Fruit fly (Drosophila melanogaster) whole organism, embryonic: Measurements from ENCODE around the gene T48.

ENCODE experiments used
- Aef1 ChIP-seq: fragments of 200-800 bp; sonication (Bioruptor generic); IDR thresholded peaks from 3 replicates; pipeline ENCODE4 v1.3.6; 2022; ENCODE audit warnings: missing biosample characterization, missing genetic modification characterization
- Atf6 ChIP-seq: fragments of 200-800 bp; sonication (Bioruptor generic); IDR thresholded peaks from 2 replicates; pipeline ENCODE4 v1.3.6; 2022; ENCODE audit warnings: missing biosample characterization, missing genetic modification characterization
- B-H1 ChIP-seq: fragments of 200-800 bp; sonication (Bioruptor generic); IDR thresholded peaks from 3 replicates; pipeline ENCODE4 v1.3.6; 2022; ENCODE audit warnings: missing biosample characterization, missing genetic modification characterization
- Bdp1 ChIP-seq: fragments of 200-800 bp; sonication (Bioruptor generic); optimal IDR thresholded peaks from 3 replicates; lab custom pipeline; 2016; ENCODE audit warnings: missing biosample characterization, missing genetic modification characterization
- CG10147 ChIP-seq: fragments of 200-800 bp; sonication (Bioruptor generic); optimal IDR thresholded peaks from 2 replicates; lab custom pipeline; 2019; ENCODE audit warnings: missing biosample characterization, mild to moderate bottlenecking, missing genetic modification characterization, moderate library complexity
- CG10321 ChIP-seq: fragments of 200-800 bp; sonication (Bioruptor generic); IDR thresholded peaks from 2 replicates; pipeline ENCODE4 v1.3.6; 2022; ENCODE audit warnings: missing biosample characterization, missing genetic modification characterization
- CG10366 ChIP-seq: fragments of 200-800 bp; sonication (Bioruptor generic); IDR thresholded peaks from 2 replicates; pipeline ENCODE4 v1.3.6; 2022; ENCODE audit warnings: missing biosample characterization, missing genetic modification characterization
- CG11398 ChIP-seq: fragments of 200-800 bp; sonication (Bioruptor generic); optimal IDR thresholded peaks from 2 replicates; lab custom pipeline; 2016; ENCODE audit warnings: missing biosample characterization, missing genetic modification characterization
- CG11456 ChIP-seq: fragments of 200-800 bp; sonication (Bioruptor generic); IDR thresholded peaks from 3 replicates; pipeline ENCODE4 v1.3.6; 2022; ENCODE audit warnings: missing biosample characterization, missing genetic modification characterization
- CG11723 ChIP-seq: fragments of 200-800 bp; sonication (Bioruptor generic); optimal IDR thresholded peaks from 2 replicates; lab custom pipeline; 2017; ENCODE audit warnings: missing biosample characterization, mild to moderate bottlenecking, missing genetic modification characterization
- CG15269 ChIP-seq: fragments of 200-800 bp; sonication (Bioruptor generic); optimal IDR thresholded peaks from 2 replicates; lab custom pipeline; 2018; ENCODE audit warnings: missing biosample characterization, mild to moderate bottlenecking, missing genetic modification characterization, moderate library complexity
- CG15479 ChIP-seq: fragments of 200-800 bp; sonication (Bioruptor generic); optimal IDR thresholded peaks from 3 replicates; lab custom pipeline; 2019; ENCODE audit warnings: missing biosample characterization, mild to moderate bottlenecking, missing genetic modification characterization, moderate library complexity
- CG15514 ChIP-seq: fragments of 200-800 bp; sonication (Bioruptor generic); optimal IDR thresholded peaks from 3 replicates; lab custom pipeline; 2017; ENCODE audit warnings: missing biosample characterization, missing genetic modification characterization, mild to moderate bottlenecking, moderate library complexity, missing genetic modification reagents
- CG1792 ChIP-seq: fragments of 200-800 bp; sonication (Bioruptor generic); optimal IDR thresholded peaks from 2 replicates; lab custom pipeline; 2016; ENCODE audit warnings: missing biosample characterization, missing genetic modification characterization
- CG2889 ChIP-seq: fragments of 200-800 bp; sonication (Bioruptor generic); IDR thresholded peaks from 3 replicates; pipeline ENCODE4 v1.3.6; 2022; ENCODE audit warnings: missing biosample characterization, missing genetic modification characterization
- CG30020 ChIP-seq: fragments of 200-800 bp; optimal IDR thresholded peaks from 2 replicates; lab custom pipeline; 2019; ENCODE audit warnings: missing biosample characterization, mild to moderate bottlenecking, missing genetic modification characterization, moderate library complexity
- CG30403 ChIP-seq: fragments of 200-800 bp; sonication (Bioruptor generic); optimal IDR thresholded peaks from 3 replicates; lab custom pipeline; 2016; ENCODE audit warnings: missing biosample characterization, missing genetic modification characterization
- CG32532 ChIP-seq: fragments of 200-800 bp; sonication (Bioruptor generic); IDR thresholded peaks from 2 replicates; pipeline ENCODE4 v1.3.6; 2022; ENCODE audit warnings: missing biosample characterization, missing genetic modification characterization
- CG6689 ChIP-seq: fragments of 200-800 bp; sonication (Bioruptor generic); IDR thresholded peaks from 2 replicates; pipeline ENCODE4 v1.3.6; 2022; ENCODE audit warnings: missing biosample characterization, missing genetic modification characterization
- CG6791 ChIP-seq: fragments of 200-800 bp; sonication (Bioruptor generic); IDR thresholded peaks from 3 replicates; pipeline ENCODE4 v1.3.6; 2022; ENCODE audit warnings: missing biosample characterization, missing genetic modification characterization; ENCODE audit not compliant: partially characterized antibody
- CG8290 ChIP-seq, 3 experiments: fragments of 200-800 bp; sonication (Bioruptor generic); optimal IDR thresholded peaks; 2 replicates each; lab custom pipeline; 2016 to 2019; ENCODE audit warnings: missing biosample characterization in 3 of 3, missing genetic modification characterization in 3 of 3, mild to moderate bottlenecking in 2 of 3, moderate library complexity in 1 of 3
- CG9817 ChIP-seq: fragments of 200-800 bp; sonication (Bioruptor generic); optimal IDR thresholded peaks from 2 replicates; lab custom pipeline; 2018; ENCODE audit warnings: missing biosample characterization, mild to moderate bottlenecking, missing genetic modification characterization, moderate library complexity
- CHES-1-like ChIP-seq: fragments of 200-800 bp; sonication (Bioruptor generic); optimal IDR thresholded peaks from 2 replicates; lab custom pipeline; 2016; ENCODE audit warnings: missing biosample characterization, missing genetic modification characterization
- Drgx ChIP-seq: fragments of 200-800 bp; sonication (Bioruptor generic); IDR thresholded peaks from 2 replicates; pipeline ENCODE4 v1.3.6; 2022; ENCODE audit warnings: missing biosample characterization, missing genetic modification characterization
- Eip74EF ChIP-seq, 2 experiments: fragments of 200-800 bp in 1 of 2; fragments of >200 bp in 1 of 2; sonication (Bioruptor generic) in 1 of 2; optimal IDR thresholded peaks; 2 replicates each; lab custom pipeline; 2017 to 2019; ENCODE audit warnings: missing biosample characterization in 2 of 2, missing genetic modification characterization in 2 of 2, mild to moderate bottlenecking in 1 of 2, moderate library complexity in 1 of 2
- Gug ChIP-seq: fragments of 200-800 bp; sonication (Bioruptor generic); IDR thresholded peaks from 4 replicates; pipeline ENCODE4 v1.3.6; 2022; ENCODE audit warnings: missing biosample characterization, missing genetic modification characterization
- H2.0 ChIP-seq: fragments of 200-800 bp; sonication (Bioruptor generic); IDR thresholded peaks from 2 replicates; pipeline ENCODE4 v1.3.6; 2022; ENCODE audit warnings: missing biosample characterization, missing genetic modification characterization
- HLH54F ChIP-seq: fragments of 200-800 bp; sonication (Bioruptor generic); optimal IDR thresholded peaks from 3 replicates; lab custom pipeline; 2016; ENCODE audit warnings: missing biosample characterization, missing genetic modification characterization
- Hmr ChIP-seq: fragments of 200-800 bp; sonication (Bioruptor generic); optimal IDR thresholded peaks from 3 replicates; lab custom pipeline; 2017; ENCODE audit warnings: mild to moderate bottlenecking, missing biosample characterization, missing genetic modification reagents, missing genetic modification characterization
- Hr51 ChIP-seq, 2 experiments: fragments of 200-800 bp; sonication (Bioruptor generic); optimal IDR thresholded peaks; 2 replicates in 1 of 2; 3 replicates in 1 of 2; lab custom pipeline; 2016 to 2018; ENCODE audit warnings: missing biosample characterization in 2 of 2, missing genetic modification characterization in 2 of 2, mild to moderate bottlenecking in 1 of 2, moderate library complexity in 1 of 2
- Hr78 ChIP-seq, 2 experiments: fragments of 200-800 bp in 1 of 2; fragments of >200 bp in 1 of 2; sonication (Bioruptor generic) in 1 of 2; optimal IDR thresholded peaks; 2 replicates each; lab custom pipeline; 2017 to 2019; ENCODE audit warnings: missing biosample characterization in 2 of 2, missing genetic modification characterization in 2 of 2, mild to moderate bottlenecking in 1 of 2, moderate library complexity in 1 of 2
- Mes4 ChIP-seq: fragments of 200-800 bp; sonication (Bioruptor generic); optimal IDR thresholded peaks from 2 replicates; lab custom pipeline; 2016; ENCODE audit warnings: missing biosample characterization, missing genetic modification characterization
- Optix ChIP-seq: fragments of 200-800 bp; sonication (Bioruptor generic); IDR thresholded peaks from 3 replicates; pipeline ENCODE4 v1.3.6; 2022; ENCODE audit warnings: missing biosample characterization, missing genetic modification characterization
- Rfx ChIP-seq: fragments of 200-800 bp; sonication (Bioruptor generic); IDR thresholded peaks from 2 replicates; pipeline ENCODE4 v1.3.6; 2022; ENCODE audit warnings: missing biosample characterization, missing genetic modification characterization
- Rx ChIP-seq: fragments of 200-800 bp; sonication (Bioruptor generic); IDR thresholded peaks from 2 replicates; pipeline ENCODE4 v1.3.6; 2022; ENCODE audit warnings: missing biosample characterization, missing genetic modification characterization
- Sin3A ChIP-seq: fragments of >200 bp; optimal IDR thresholded peaks from 2 replicates; lab custom pipeline; 2018
- Taf1 ChIP-seq: fragments of 200-800 bp; sonication (Bioruptor generic); IDR thresholded peaks from 2 replicates; pipeline ENCODE4 v1.3.6; 2022; ENCODE audit warnings: missing biosample characterization, missing genetic modification characterization
- ap ChIP-seq: fragments of 200-800 bp; sonication (Bioruptor generic); IDR thresholded peaks from 2 replicates; pipeline ENCODE4 v1.3.6; 2022; ENCODE audit warnings: missing biosample characterization, missing genetic modification characterization
- cwo ChIP-seq: fragments of 200-800 bp; sonication (Bioruptor generic); optimal IDR thresholded peaks from 3 replicates; lab custom pipeline; 2017; ENCODE audit warnings: missing biosample characterization, missing genetic modification characterization, mild to moderate bottlenecking, moderate library complexity, missing genetic modification reagents
- dpn ChIP-seq, 2 experiments: fragments of 200-800 bp; sonication (Bioruptor generic); optimal IDR thresholded peaks; 3 replicates each; lab custom pipeline; 2016; ENCODE audit warnings: missing biosample characterization in 2 of 2, missing genetic modification characterization in 2 of 2
- dysf ChIP-seq: fragments of 200-800 bp; sonication (Bioruptor generic); IDR thresholded peaks from 3 replicates; pipeline ENCODE4 v1.3.6; 2022; ENCODE audit warnings: missing biosample characterization, missing genetic modification characterization
- esg ChIP-seq: fragments of 200-800 bp; sonication (Bioruptor generic); conservative IDR thresholded peaks from 2 replicates; pipeline ENCODE4 v1.3.6; 2022; ENCODE audit warnings: missing biosample characterization, missing genetic modification characterization
- gt ChIP-seq: fragments of 200-800 bp; sonication (Bioruptor generic); IDR thresholded peaks from 2 replicates; pipeline ENCODE4 v1.3.6; 2022; ENCODE audit warnings: missing biosample characterization, missing genetic modification characterization
- ind ChIP-seq: fragments of 200-800 bp; sonication (Bioruptor generic); optimal IDR thresholded peaks from 3 replicates; lab custom pipeline; 2016; ENCODE audit warnings: missing biosample characterization, missing genetic modification characterization
- jumu ChIP-seq: fragments of 200-800 bp; sonication (Bioruptor generic); optimal IDR thresholded peaks from 3 replicates; lab custom pipeline; 2016; ENCODE audit warnings: missing biosample characterization, missing genetic modification characterization
- lab ChIP-seq: fragments of 200-800 bp; sonication (Bioruptor generic); optimal IDR thresholded peaks from 3 replicates; lab custom pipeline; 2017; ENCODE audit warnings: missing biosample characterization, missing genetic modification characterization, mild to moderate bottlenecking, moderate library complexity, missing genetic modification reagents
- lilli ChIP-seq: fragments of 200-800 bp; sonication (Bioruptor generic); optimal IDR thresholded peaks from 3 replicates; lab custom pipeline; 2016; ENCODE audit warnings: missing biosample characterization, missing genetic modification characterization
- row ChIP-seq: fragments of 200-800 bp; sonication (Bioruptor generic); IDR thresholded peaks from 3 replicates; pipeline ENCODE4 v1.3.6; 2022; ENCODE audit warnings: missing biosample characterization, missing genetic modification characterization
- stc ChIP-seq: fragments of 200-800 bp; sonication (Bioruptor generic); IDR thresholded peaks from 2 replicates; pipeline ENCODE4 v1.3.6; 2022; ENCODE audit warnings: missing biosample characterization, missing genetic modification characterization

The T48 gene

dm6 chr3R:26846446-26846845 is 35.1 kb upstream of the T48 start (continued):
- TF ChIP-seq CG11456 (GFP tag; lab: Robert Waterston, UW) (no peak), Hr78 (GFP tag; optimal IDR thresholded peaks at IDR 0.05; lab: Kevin White, UChicago) (no peak), Hmr (GFP tag; lab: Kevin White, UChicago) (peak; percentile 4), CG15514 (no peak), cwo (GFP tag; lab: Kevin White, UChicago) (no peak), Eip74EF (GFP tag; optimal IDR thresholded peaks at IDR 0.05; lab: Kevin White, UChicago) (no peak), CG10321 (GFP tag; lab: Robert Waterston, UW) (no peak), CG6791 (GFP tag; lab: Robert Waterston, UW) (no peak), Bdp1 (GFP tag; lab: Kevin White, UChicago) (no peak), ap (GFP tag; lab: Robert Waterston, UW) (no peak), Mes4 (GFP tag; lab: Kevin White, UChicago) (no peak), Sin3A (lab: Kevin White, UChicago) (no peak), CG11723 (no peak), CG10366 (GFP tag; lab: Robert Waterston, UW) (no peak)

dm6 chr3R:26853699-26854098 is 27.8 kb upstream of the T48 start:
- 0 out of 2 replicates have a peak, but pooled peaks have one; percentile 33 for TF ChIP-seq Drgx
- TF ChIP-seq Hr51 (GFP tag; optimal IDR thresholded peaks at IDR 0.05; lab: Kevin White, UChicago) = peak in 1 of 2 experiments; percentile 5
- TF ChIP-seq CG30403 (GFP tag; lab: Kevin White, UChicago) = peak; percentile 11
- TF ChIP-seq CG6689 = peak; percentile 31; the same call in 1 of the 2 replicates
- TF ChIP-seq CG11398 (GFP tag; lab: Kevin White, UChicago) = no peak
- 0 out of 3 replicates have a peak, but pooled peaks have one; percentile 15 for TF ChIP-seq B-H1 (GFP tag; lab: Robert Waterston, UW)
- peak; percentile 3 for TF ChIP-seq CHES-1-like (GFP tag; lab: Kevin White, UChicago)
- peak; percentile 4 for TF ChIP-seq jumu (GFP tag; lab: Kevin White, UChicago)
- TF ChIP-seq esg (GFP tag; lab: Robert Waterston, UW) = peak; percentile 17; the same call in 1 of the 2 replicates
- no peak for TF ChIP-seq CG10147 (GFP tag; lab: Kevin White, UChicago)
- no peak for TF ChIP-seq CG9817
- peak; percentile 43 for TF ChIP-seq lilli (GFP tag; lab: Kevin White, UChicago)
- 0 out of 2 replicates have a peak, but pooled peaks have one; percentile 11 for TF ChIP-seq Rx (GFP tag; lab: Robert Waterston, UW)
- 0 out of 3 replicates have a peak, but pooled peaks have one; percentile 9 for TF ChIP-seq Optix
- TF ChIP-seq Atf6 (GFP tag; lab: Robert Waterston, UW) = peak; percentile 44; the same call in 1 of the 2 replicates
- peak; percentile 28; the same call in 1 of the 2 replicates for TF ChIP-seq H2.0 (GFP tag; lab: Robert Waterston, UW)
- TF ChIP-seq dysf (GFP tag; lab: Robert Waterston, UW) = 0 out of 3 replicates have a peak, but pooled peaks have one; percentile 42
- TF ChIP-seq CG2889 (GFP tag; lab: Robert Waterston, UW) = 0 out of 3 replicates have a peak, but pooled peaks have one; percentile 38
- TF ChIP-seq Gug = peak; percentile 33; the same call in 1 of the 4 replicates
- peak; percentile 9 for TF ChIP-seq CG15269 (tag; lab: Kevin White, UChicago)
- TF ChIP-seq row (GFP tag; lab: Robert Waterston, UW) = peak; percentile 67; the same call in 2 of the 3 replicates
- no peak for TF ChIP-seq CG30020 (tag; lab: Kevin White, UChicago)
- TF ChIP-seq gt (GFP tag; lab: Robert Waterston, UW) = no peak
- no peak for TF ChIP-seq CG15479 (GFP tag; lab: Kevin White, UChicago)
- peak in 1 of 2 experiments; percentile 31 for TF ChIP-seq dpn (GFP tag; optimal IDR thresholded peaks at IDR 0.05; lab: Kevin White, UChicago)
- peak; percentile 38; the same call in 1 of the 2 replicates for TF ChIP-seq CG32532 (GFP tag; lab: Robert Waterston, UW)
- TF ChIP-seq Taf1 (GFP tag; lab: Robert Waterston, UW) = 0 out of 2 replicates have a peak, but pooled peaks have one; percentile 13
- peak; percentile 63 for TF ChIP-seq Rfx (GFP tag; lab: Robert Waterston, UW)
- peak; percentile 21 for TF ChIP-seq ind
- TF ChIP-seq Aef1 (GFP tag; lab: Robert Waterston, UW) = 0 out of 3 replicates have a peak, but pooled peaks have one; percentile 15
- TF ChIP-seq stc (GFP tag; lab: Robert Waterston, UW) = no peak
- TF ChIP-seq HLH54F (GFP tag; lab: Kevin White, UChicago) = peak; percentile 12
- no peak for TF ChIP-seq CG1792 (GFP tag; lab: Kevin White, UChicago)
- TF ChIP-seq lab (GFP tag; lab: Kevin White, UChicago) = peak; percentile 50
- no peak for TF ChIP-seq CG8290 (GFP tag; optimal IDR thresholded peaks at IDR 0.05; lab: Kevin White, UChicago)
- peak in 1 of 2 experiments; percentile 28 for TF ChIP-seq CG8290 (tag; optimal IDR thresholded peaks at IDR 0.05; lab: Kevin White, UChicago)
